Worm (Caenorhabditis elegans) whole organism, L3 larva: Measurements from ENCODE around the gene slc-25A21.
A peak's percentile ranks its signal among the peaks of the same experiment; 100 is the strongest.
"Not testable (repeated sequence)": the region's sequence is repeated elsewhere in the genome, so short reads cannot be mapped to it uniquely, and the experiment has no call there.

Experiments used
- R02D3.7 ChIP-seq: fragments of 150-350 bp; optimal IDR thresholded peaks from 2 replicates; lab custom pipeline; 2014; ENCODE audit warnings: missing biosample characterization, missing genetic modification characterization
- ZK546.5 ChIP-seq: sonication (generic microtip); optimal IDR thresholded peaks from 2 replicates; lab custom pipeline; 2017; ENCODE audit warnings: missing biosample characterization, missing genetic modification characterization
- aly-2 ChIP-seq: fragments of 150-350 bp; optimal IDR thresholded peaks from 2 replicates; lab custom pipeline; 2014; ENCODE audit warnings: missing biosample characterization, missing genetic modification characterization
- ama-1 ChIP-seq: fragments of 150-350 bp; optimal IDR thresholded peaks from 2 replicates; lab custom pipeline; 2018
- ceh-16 ChIP-seq: sonication (generic microtip); optimal IDR thresholded peaks from 2 replicates; lab custom pipeline; 2017; ENCODE audit warnings: missing biosample characterization, missing genetic modification characterization
- ceh-28 ChIP-seq: fragments of 150-350 bp; optimal IDR thresholded peaks from 2 replicates; lab custom pipeline; 2014; ENCODE audit warnings: missing biosample characterization, missing genetic modification reagents, missing genetic modification characterization
- ceh-82 ChIP-seq: fragments of 150-350 bp; optimal IDR thresholded peaks from 2 replicates; lab custom pipeline; 2014; ENCODE audit warnings: missing biosample characterization, missing genetic modification characterization
- ceh-9 ChIP-seq: sonication (generic microtip); optimal IDR thresholded peaks from 2 replicates; lab custom pipeline; 2018; ENCODE audit warnings: missing biosample characterization, missing genetic modification characterization
- daf-12 ChIP-seq: fragments of 150-350 bp; optimal IDR thresholded peaks from 2 replicates; lab custom pipeline; 2014; ENCODE audit warnings: missing biosample characterization, missing genetic modification reagents, missing genetic modification characterization
- egl-27 ChIP-seq: sonication (generic microtip); optimal IDR thresholded peaks from 4 replicates; lab custom pipeline; 2017; ENCODE audit warnings: missing biosample characterization, missing genetic modification reagents, missing genetic modification characterization
- egl-5 ChIP-seq: fragments of 150-350 bp; optimal IDR thresholded peaks from 2 replicates; lab custom pipeline; 2017; ENCODE audit warnings: missing biosample characterization, missing genetic modification reagents, missing genetic modification characterization, inconsistent platforms
- elt-1 ChIP-seq: fragments of 150-350 bp; optimal IDR thresholded peaks from 2 replicates; lab custom pipeline; 2014; ENCODE audit warnings: missing biosample characterization, missing genetic modification characterization
- elt-2 ChIP-seq: sonication (generic microtip); optimal IDR thresholded peaks from 2 replicates; lab custom pipeline; 2016; ENCODE audit warnings: missing genetic modification reagents, mild to moderate bottlenecking, missing genetic modification characterization, missing compliant biosample characterization
- elt-3 ChIP-seq, 3 experiments: fragments of 150-350 bp in 1 of 3; sonication (generic microtip) in 2 of 3; optimal IDR thresholded peaks; 2 replicates in 2 of 3; 4 replicates in 1 of 3; lab custom pipeline; 2014 to 2017; ENCODE audit warnings: missing biosample characterization in 3 of 3, missing genetic modification characterization in 3 of 3
- eor-1 ChIP-seq, 2 experiments: fragments of 150-350 bp; optimal IDR thresholded peaks; 2 replicates each; lab custom pipeline; 2014 to 2018; ENCODE audit warnings: missing biosample characterization in 2 of 2, missing genetic modification characterization in 2 of 2
- fkh-10 ChIP-seq: sonication (generic microtip); optimal IDR thresholded peaks from 2 replicates; lab custom pipeline; 2017; ENCODE audit warnings: missing biosample characterization, missing genetic modification reagents, missing genetic modification characterization
- fkh-2 ChIP-seq: fragments of 150-350 bp; optimal IDR thresholded peaks from 2 replicates; lab custom pipeline; 2014; ENCODE audit warnings: missing biosample characterization, missing genetic modification reagents, missing genetic modification characterization
- fos-1 ChIP-seq: fragments of 150-350 bp; optimal IDR thresholded peaks from 2 replicates; lab custom pipeline; 2014; ENCODE audit warnings: missing biosample characterization, missing genetic modification characterization
- hmg-11 ChIP-seq: sonication (generic microtip); optimal IDR thresholded peaks from 2 replicates; lab custom pipeline; 2016; ENCODE audit warnings: missing genetic modification characterization, missing compliant biosample characterization
- jun-1 ChIP-seq: fragments of 150-350 bp; optimal IDR thresholded peaks from 2 replicates; lab custom pipeline; 2014; ENCODE audit warnings: missing biosample characterization, missing genetic modification reagents, missing genetic modification characterization
- lin-15B ChIP-seq: fragments of 150-350 bp; optimal IDR thresholded peaks from 2 replicates; lab custom pipeline; 2014; ENCODE audit warnings: missing biosample characterization, missing genetic modification characterization
- lin-39 ChIP-seq: fragments of 150-350 bp; optimal IDR thresholded peaks from 2 replicates; lab custom pipeline; 2018; ENCODE audit warnings: missing biosample characterization, missing genetic modification reagents, missing genetic modification characterization
- lsy-12 ChIP-seq: sonication (generic microtip); optimal IDR thresholded peaks from 2 replicates; lab custom pipeline; 2016; ENCODE audit warnings: mild to moderate bottlenecking, missing genetic modification characterization, missing compliant biosample characterization
- mdl-1 ChIP-seq: fragments of 150-350 bp; optimal IDR thresholded peaks from 2 replicates; lab custom pipeline; 2014; ENCODE audit warnings: missing biosample characterization, missing genetic modification characterization
- mml-1 ChIP-seq: fragments of 150-350 bp; sonication (generic microtip); optimal IDR thresholded peaks from 3 replicates; lab custom pipeline; 2014; ENCODE audit warnings: missing biosample characterization, missing genetic modification characterization
- nfya-1 ChIP-seq: sonication (generic microtip); optimal IDR thresholded peaks from 2 replicates; lab custom pipeline; 2017; ENCODE audit warnings: missing genetic modification characterization, mild to moderate bottlenecking, missing compliant biosample characterization, antibody characterized with exemption, moderate library complexity; ENCODE audit not compliant: insufficient read depth
- nhr-11 ChIP-seq: fragments of 150-350 bp; optimal IDR thresholded peaks from 2 replicates; lab custom pipeline; 2014; ENCODE audit warnings: missing biosample characterization, missing genetic modification characterization
- nhr-12 ChIP-seq: fragments of 150-350 bp; optimal IDR thresholded peaks from 2 replicates; lab custom pipeline; 2014; ENCODE audit warnings: missing biosample characterization, missing genetic modification characterization
- nhr-23 ChIP-seq: fragments of 150-350 bp; optimal IDR thresholded peaks from 2 replicates; lab custom pipeline; 2014; ENCODE audit warnings: missing biosample characterization, missing genetic modification reagents, missing genetic modification characterization
- nhr-237 ChIP-seq: fragments of 150-350 bp; optimal IDR thresholded peaks from 2 replicates; lab custom pipeline; 2014; ENCODE audit warnings: missing biosample characterization, missing genetic modification characterization
- nhr-25 ChIP-seq: sonication (generic microtip); optimal IDR thresholded peaks from 2 replicates; lab custom pipeline; 2017; ENCODE audit warnings: missing biosample characterization, missing genetic modification characterization
- nhr-28 ChIP-seq: fragments of 150-350 bp; optimal IDR thresholded peaks from 2 replicates; lab custom pipeline; 2014; ENCODE audit warnings: missing biosample characterization, missing genetic modification characterization
- nhr-43 ChIP-seq: sonication (generic microtip); optimal IDR thresholded peaks from 2 replicates; lab custom pipeline; 2016; ENCODE audit warnings: mild to moderate bottlenecking, missing genetic modification characterization, missing compliant biosample characterization; ENCODE audit not compliant: poor library complexity, severe bottlenecking
- nhr-67 ChIP-seq: fragments of 150-350 bp; optimal IDR thresholded peaks from 2 replicates; lab custom pipeline; 2014; ENCODE audit warnings: missing biosample characterization, missing genetic modification characterization
- nhr-76 ChIP-seq: fragments of 150-350 bp; sonication (generic microtip); optimal IDR thresholded peaks from 5 replicates; lab custom pipeline; 2014; ENCODE audit warnings: missing biosample characterization, missing genetic modification characterization
- nhr-77 ChIP-seq: fragments of 150-350 bp; optimal IDR thresholded peaks from 2 replicates; lab custom pipeline; 2014; ENCODE audit warnings: missing biosample characterization, missing genetic modification characterization
- pha-4 ChIP-seq: fragments of 150-350 bp; optimal IDR thresholded peaks from 2 replicates; lab custom pipeline; 2014; ENCODE audit warnings: missing biosample characterization, missing genetic modification reagents, missing genetic modification characterization
- pqm-1 ChIP-seq: fragments of 150-350 bp; optimal IDR thresholded peaks from 2 replicates; lab custom pipeline; 2017; ENCODE audit warnings: missing biosample characterization, missing genetic modification characterization, inconsistent platforms
- sea-2 ChIP-seq: fragments of 150-350 bp; sonication (generic microtip); optimal IDR thresholded peaks from 4 replicates; lab custom pipeline; 2014; ENCODE audit warnings: missing biosample characterization, missing genetic modification reagents, missing genetic modification characterization
- skn-1 ChIP-seq: fragments of 150-350 bp; optimal IDR thresholded peaks from 2 replicates; lab custom pipeline; 2014; ENCODE audit warnings: missing biosample characterization, missing genetic modification characterization
- snpc-4 ChIP-seq: fragments of 150-350 bp; optimal IDR thresholded peaks from 2 replicates; lab custom pipeline; 2014; ENCODE audit warnings: missing biosample characterization, missing genetic modification characterization
- tbx-2 ChIP-seq: sonication (generic microtip); optimal IDR thresholded peaks from 2 replicates; lab custom pipeline; 2016; ENCODE audit warnings: mild to moderate bottlenecking, missing genetic modification characterization, missing compliant biosample characterization
- unc-39 ChIP-seq: sonication (generic microtip); optimal IDR thresholded peaks from 4 replicates; lab custom pipeline; 2017; ENCODE audit warnings: missing biosample characterization, missing genetic modification characterization
- unc-62 ChIP-seq: fragments of 150-350 bp; sonication (generic microtip); optimal IDR thresholded peaks from 4 replicates; lab custom pipeline; 2014; ENCODE audit warnings: missing biosample characterization, missing genetic modification reagents, missing genetic modification characterization
- zag-1 ChIP-seq: fragments of 150-350 bp; optimal IDR thresholded peaks from 2 replicates; lab custom pipeline; 2014; ENCODE audit warnings: missing biosample characterization, missing genetic modification characterization
- ztf-11 ChIP-seq: fragments of 150-350 bp; optimal IDR thresholded peaks from 2 replicates; lab custom pipeline; 2014; ENCODE audit warnings: missing biosample characterization, missing genetic modification characterization
- ztf-4 ChIP-seq: fragments of 150-350 bp; optimal IDR thresholded peaks from 2 replicates; lab custom pipeline; 2014; ENCODE audit warnings: missing biosample characterization, missing genetic modification characterization

The slc-25A21 gene

ce11 chrX:16218306-16218705 is 28.6 kb downstream of the slc-25A21 start:
- no peak for TF ChIP-seq daf-12
- TF ChIP-seq pha-4 (tag; lab: Kevin White, UChicago), result peak; percentile 59
- no peak for TF ChIP-seq ztf-11 (tag; lab: Kevin White, UChicago)
- no peak for TF ChIP-seq egl-5 (tag; lab: Kevin White, UChicago)
- peak; percentile 29 for TF ChIP-seq hmg-11 (tag; lab: Kevin White, UChicago)
- no peak for TF ChIP-seq nhr-76 (tag; lab: Kevin White, UChicago)
- no peak for TF ChIP-seq mdl-1 (tag; lab: Kevin White, UChicago)
- no peak for TF ChIP-seq skn-1 (tag; lab: Kevin White, UChicago)
- TF ChIP-seq zag-1 (tag; lab: Kevin White, UChicago), result no peak
- no peak for TF ChIP-seq fos-1 (tag; lab: Kevin White, UChicago)
- TF ChIP-seq aly-2, result no peak
- TF ChIP-seq R02D3.7 (tag; lab: Kevin White, UChicago), result no peak
- TF ChIP-seq eor-1 (tag; optimal IDR thresholded peaks at IDR 0.05; lab: Kevin White, UChicago), result no peak
- no peak for TF ChIP-seq nhr-23 (tag; lab: Kevin White, UChicago)
- TF ChIP-seq jun-1 (tag; lab: Kevin White, UChicago), result no peak
- no peak for TF ChIP-seq ama-1
- no peak for TF ChIP-seq ceh-28 (tag; lab: Kevin White, UChicago)
- TF ChIP-seq lin-15B, result no peak
- no peak for TF ChIP-seq sea-2 (GFP tag; lab: Kevin White, UChicago)
- no peak for TF ChIP-seq ZK546.5
- peak; percentile 4 for TF ChIP-seq pqm-1
- TF ChIP-seq unc-39 (tag; lab: Kevin White, UChicago), result no peak
- TF ChIP-seq ceh-82 (tag; lab: Kevin White, UChicago), result no peak
- no peak for TF ChIP-seq nhr-43
- TF ChIP-seq tbx-2 (tag; lab: Kevin White, UChicago), result no peak
- no peak for TF ChIP-seq nhr-28
- TF ChIP-seq nfya-1 (tag; lab: Kevin White, UChicago), result peak; percentile 60
- TF ChIP-seq ztf-4 (tag; lab: Kevin White, UChicago), result no peak
- TF ChIP-seq mml-1 (tag; lab: Kevin White, UChicago), result no peak
- TF ChIP-seq elt-3 (tag; optimal IDR thresholded peaks at IDR 0.05; lab: Kevin White, UChicago), result no peak
- TF ChIP-seq nhr-237, result no peak
- TF ChIP-seq nhr-12 (tag; lab: Kevin White, UChicago), result no peak
- no peak for TF ChIP-seq nhr-77 (tag; lab: Kevin White, UChicago)
- TF ChIP-seq nhr-11 (tag; lab: Kevin White, UChicago), result no peak
- no peak for TF ChIP-seq snpc-4 (tag; lab: Kevin White, UChicago)
- TF ChIP-seq fkh-10, result peak; percentile 56
- TF ChIP-seq nhr-67, result no peak
- no peak for TF ChIP-seq lsy-12
- no peak for TF ChIP-seq ceh-9
- no peak for TF ChIP-seq ceh-16 (tag; lab: Kevin White, UChicago)
- TF ChIP-seq egl-27 (tag; lab: Kevin White, UChicago), result no peak
- TF ChIP-seq nhr-25 (tag; lab: Kevin White, UChicago), result no peak
- TF ChIP-seq unc-62 (GFP tag; lab: Kevin White, UChicago), result no peak
- peak; percentile 61 for TF ChIP-seq lin-39 (tag; lab: Kevin White, UChicago)
- no peak for TF ChIP-seq fkh-2
- TF ChIP-seq elt-2, result peak; percentile 33
- TF ChIP-seq elt-1 (tag; lab: Kevin White, UChicago), result no peak

ce11 chrX:16219710-16220109 is 30.1 kb downstream of the slc-25A21 start, which contains the start of gene F23A7.3:
Gene F23A7.3, plus strand, starts transcription at chrX:16220010.
- not testable (repeated sequence) for TF ChIP-seq ztf-11, mml-1, skn-1 (tag; lab: Kevin White, UChicago)
